Worm (Caenorhabditis elegans): Measurements from ENCODE around the gene osm-12.

- TF ChIP-seq T22C8.4 (GFP tag; IDR thresholded peaks at IDR 0.05) (no peak), klf-2 (GFP tag; conservative IDR thresholded peaks at IDR 0.05) (no peak), ztf-29 (GFP tag; IDR thresholded peaks at IDR 0.05) (no peak), tab-1 (GFP tag; IDR thresholded peaks at IDR 0.05) (no peak), ref-1 (GFP tag; conservative IDR thresholded peaks at IDR 0.05) (no peak), ztf-23 (GFP tag; IDR thresholded peaks at IDR 0.05) (no peak)
Measured at ce11 chrIII:12151100-12151499, 51.2 kb downstream of the osm-12 start.

All from whole organism, midembryonic.